Fruit fly (Drosophila melanogaster): ENCODE results near the gene CG15635.

DNA sequence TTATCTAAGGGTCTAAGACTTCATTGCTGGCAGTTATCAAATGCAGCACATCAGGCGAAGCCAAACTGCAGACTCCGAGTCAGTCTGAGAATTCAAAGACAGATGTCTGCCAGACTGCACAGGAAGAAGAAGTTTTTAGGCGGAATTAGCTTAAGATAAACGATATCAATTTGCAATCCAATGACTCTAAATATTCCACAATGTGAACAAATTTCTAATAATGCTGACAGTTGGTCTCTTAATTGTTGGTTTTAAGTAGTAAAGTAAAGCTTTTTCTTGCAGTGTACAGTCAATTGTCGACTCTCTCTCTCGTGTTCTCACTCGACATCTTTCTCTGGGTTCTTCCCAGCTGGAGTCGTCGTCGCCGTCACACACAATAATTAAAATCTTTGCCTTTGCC lies 6.0 kb downstream of the CG15635 start:
- no peak for TF ChIP-seq pan (optimal IDR thresholded peaks at IDR 0.05)
- TF ChIP-seq psq (optimal IDR thresholded peaks at IDR 0.05): no peak
- no peak for TF ChIP-seq usp (GFP tag; optimal IDR thresholded peaks at IDR 0.05)

All from whole organism.